Worm (Caenorhabditis elegans): ENCODE data around the gene C42D8.1.

The C42D8.1 gene

ce11 chrX:5119686-5120085 is 10.4 kb downstream of the C42D8.1 start:
- TF ChIP-seq sea-1 (GFP tag; conservative IDR thresholded peaks at IDR 0.05) = no peak
- no peak for TF ChIP-seq ets-7 (tag; optimal IDR thresholded peaks at IDR 0.05)

- TF ChIP-seq tbx-11 (GFP tag; IDR thresholded peaks at IDR 0.05) = no peak
- no peak for TF ChIP-seq ets-7 (tag; optimal IDR thresholded peaks at IDR 0.05)
- TF ChIP-seq ceh-13 (GFP tag; optimal IDR thresholded peaks at IDR 0.05) = no peak
- TF ChIP-seq hmg-4 (GFP tag; optimal IDR thresholded peaks at IDR 0.05) = no peak
- no peak for TF ChIP-seq tbx-37 (GFP tag; conservative IDR thresholded peaks at IDR 0.05)
- no peak for TF ChIP-seq tra-4 (tag; optimal IDR thresholded peaks at IDR 0.05)
- no peak for TF ChIP-seq B0310.2 (tag; optimal IDR thresholded peaks at IDR 0.05)
- no peak for TF ChIP-seq sea-1 (GFP tag; conservative IDR thresholded peaks at IDR 0.05)
- no peak for TF ChIP-seq hnd-1 (tag; optimal IDR thresholded peaks at IDR 0.05)
- TF ChIP-seq scrt-1 (GFP tag; IDR thresholded peaks at IDR 0.05) = no peak
- no peak for TF ChIP-seq hmbx-1 (tag; optimal IDR thresholded peaks at IDR 0.05)
- no peak for TF ChIP-seq pes-1 (GFP tag; IDR thresholded peaks at IDR 0.05)
- no peak for TF ChIP-seq flt-1 (GFP tag; IDR thresholded peaks at IDR 0.05)
- no peak for TF ChIP-seq ama-1 (optimal IDR thresholded peaks at IDR 0.05)
- TF ChIP-seq F13C5.2 (tag; optimal IDR thresholded peaks at IDR 0.05) = no peak
- TF ChIP-seq ceh-36 (tag; optimal IDR thresholded peaks at IDR 0.05) = no peak
- no peak for TF ChIP-seq aly-1 (tag; optimal IDR thresholded peaks at IDR 0.05)
Observed at ce11 chrX:5120196-5120595, 10.9 kb downstream of the C42D8.1 start.

- TF ChIP-seq ceh-36 (tag; optimal IDR thresholded peaks at IDR 0.05) (no peak), B0310.2 (tag; optimal IDR thresholded peaks at IDR 0.05) (no peak), ama-1 (optimal IDR thresholded peaks at IDR 0.05) (no peak), tra-4 (tag; optimal IDR thresholded peaks at IDR 0.05) (no peak), flt-1 (GFP tag; IDR thresholded peaks at IDR 0.05) (no peak), hnd-1 (tag; optimal IDR thresholded peaks at IDR 0.05) (no peak)
Observed at ce11 chrX:5120807-5121206, 11.5 kb downstream of the C42D8.1 start.

- TF ChIP-seq ama-1 (optimal IDR thresholded peaks at IDR 0.05) (no peak), hmbx-1 (tag; optimal IDR thresholded peaks at IDR 0.05) (no peak), flt-1 (GFP tag; IDR thresholded peaks at IDR 0.05) (no peak), hmg-4 (GFP tag; optimal IDR thresholded peaks at IDR 0.05) (no peak), B0310.2 (tag; optimal IDR thresholded peaks at IDR 0.05) (no peak), F13C5.2 (tag; optimal IDR thresholded peaks at IDR 0.05) (no peak), tra-4 (tag; optimal IDR thresholded peaks at IDR 0.05) (no peak), ceh-13 (GFP tag; optimal IDR thresholded peaks at IDR 0.05) (no peak), aly-1 (tag; optimal IDR thresholded peaks at IDR 0.05) (no peak), sea-1 (GFP tag; conservative IDR thresholded peaks at IDR 0.05) (no peak), ceh-36 (tag; optimal IDR thresholded peaks at IDR 0.05) (no peak), scrt-1 (GFP tag; IDR thresholded peaks at IDR 0.05) (no peak), hnd-1 (tag; optimal IDR thresholded peaks at IDR 0.05) (no peak), pes-1 (GFP tag; IDR thresholded peaks at IDR 0.05) (no peak), tbx-37 (GFP tag; conservative IDR thresholded peaks at IDR 0.05) (no peak), tbx-11 (GFP tag; IDR thresholded peaks at IDR 0.05) (no peak), ets-7 (tag; optimal IDR thresholded peaks at IDR 0.05) (no peak)
Observed at ce11 chrX:5121789-5122188, 12.5 kb downstream of the C42D8.1 start.

- no peak for TF ChIP-seq aly-1 (tag; optimal IDR thresholded peaks at IDR 0.05)
- no peak for TF ChIP-seq tbx-11 (GFP tag; IDR thresholded peaks at IDR 0.05)
Observed at ce11 chrX:5122369-5122768, 13.1 kb downstream of the C42D8.1 start.

- TF ChIP-seq F13C5.2 (tag; optimal IDR thresholded peaks at IDR 0.05) (no peak), scrt-1 (GFP tag; IDR thresholded peaks at IDR 0.05) (no peak), hmbx-1 (tag; optimal IDR thresholded peaks at IDR 0.05) (no peak), flt-1 (GFP tag; IDR thresholded peaks at IDR 0.05) (no peak), hmg-4 (GFP tag; optimal IDR thresholded peaks at IDR 0.05) (peak; percentile 45), tbx-11 (GFP tag; IDR thresholded peaks at IDR 0.05) (0 out of 2 replicates have a peak, but pooled peaks have one; percentile 9)
Observed at ce11 chrX:5122791-5123414, 13.6 kb downstream of the C42D8.1 start.

ce11 chrX:5124288-5124687 is 15.0 kb downstream of the C42D8.1 start:
- TF ChIP-seq tbx-37 (GFP tag; conservative IDR thresholded peaks at IDR 0.05) (no peak), ceh-36 (tag; optimal IDR thresholded peaks at IDR 0.05) (no peak), scrt-1 (GFP tag; IDR thresholded peaks at IDR 0.05) (no peak)

- TF ChIP-seq tra-4 (tag; optimal IDR thresholded peaks at IDR 0.05) = no peak
- no peak for TF ChIP-seq hmbx-1 (tag; optimal IDR thresholded peaks at IDR 0.05)
- TF ChIP-seq B0310.2 (tag; optimal IDR thresholded peaks at IDR 0.05) = no peak
- no peak for TF ChIP-seq ceh-13 (GFP tag; optimal IDR thresholded peaks at IDR 0.05)
- TF ChIP-seq ets-7 (tag; optimal IDR thresholded peaks at IDR 0.05) = no peak
- TF ChIP-seq hnd-1 (tag; optimal IDR thresholded peaks at IDR 0.05) = no peak
- no peak for TF ChIP-seq ceh-36 (tag; optimal IDR thresholded peaks at IDR 0.05)
- no peak for TF ChIP-seq pes-1 (GFP tag; IDR thresholded peaks at IDR 0.05)
- no peak for TF ChIP-seq tbx-37 (GFP tag; conservative IDR thresholded peaks at IDR 0.05)
Observed at ce11 chrX:5129447-5129846, 20.1 kb downstream of the C42D8.1 start.

ce11 chrX:5131760-5132159 is 22.5 kb downstream of the C42D8.1 start:
- TF ChIP-seq ceh-36 (tag; optimal IDR thresholded peaks at IDR 0.05) (no peak), ets-7 (tag; optimal IDR thresholded peaks at IDR 0.05) (no peak), flt-1 (GFP tag; IDR thresholded peaks at IDR 0.05) (no peak), ama-1 (optimal IDR thresholded peaks at IDR 0.05) (no peak), tbx-37 (GFP tag; conservative IDR thresholded peaks at IDR 0.05) (no peak), hmg-4 (GFP tag; optimal IDR thresholded peaks at IDR 0.05) (no peak)
